Worm (Caenorhabditis elegans) whole organism, L4 larva: ENCODE measurements around the gene C08E8.6.

Experiments used
- D1046.2 ChIP-seq: fragments of 200-800 bp; sonication (Bioruptor generic); IDR thresholded peaks from 2 replicates; pipeline ENCODE4 v1.3.6; 2022; ENCODE audit warnings: missing genetic modification characterization, missing compliant biosample characterization
- Y105C5A.15 ChIP-seq: fragments of 200-800 bp; sonication (Bioruptor generic); IDR thresholded peaks from 2 replicates; pipeline ENCODE4 v1.3.6; 2022; ENCODE audit warnings: missing genetic modification characterization, missing compliant biosample characterization
- ces-1 ChIP-seq: fragments of 150-350 bp; sonication (generic microtip); optimal IDR thresholded peaks from 4 replicates; lab custom pipeline; 2014; ENCODE audit warnings: missing biosample characterization, missing genetic modification reagents, missing genetic modification characterization
- daf-16 ChIP-seq, 3 experiments: sonication (generic microtip); optimal IDR thresholded peaks; 2 replicates each; lab custom pipeline; 2016 to 2017; ENCODE audit warnings: missing genetic modification characterization in 3 of 3, missing genetic modification reagents in 3 of 3, mild to moderate bottlenecking in 2 of 3, missing compliant biosample characterization in 2 of 3, missing biosample characterization in 1 of 3, moderate library complexity in 1 of 3
- daf-8 ChIP-seq: fragments of 200-800 bp; sonication (Bioruptor generic); IDR thresholded peaks from 2 replicates; pipeline ENCODE4 v1.3.6; 2022; ENCODE audit warnings: missing genetic modification characterization, missing compliant biosample characterization
- mxl-2 ChIP-seq: fragments of 200-800 bp; sonication (Bioruptor generic); conservative IDR thresholded peaks from 2 replicates; pipeline ENCODE4 v1.3.6; 2022; ENCODE audit warnings: missing genetic modification reagents, missing genetic modification characterization, missing compliant biosample characterization
- nhr-10 ChIP-seq: fragments of 150-350 bp; optimal IDR thresholded peaks from 2 replicates; lab custom pipeline; 2014; ENCODE audit warnings: missing biosample characterization, missing genetic modification characterization
- nhr-111 ChIP-seq: fragments of 200-800 bp; sonication (Bioruptor generic); optimal IDR thresholded peaks from 2 replicates; lab custom pipeline; 2018; ENCODE audit warnings: mild to moderate bottlenecking, missing genetic modification characterization, missing compliant biosample characterization
- nhr-41 ChIP-seq: fragments of 200-800 bp; sonication (Bioruptor generic); IDR thresholded peaks from 2 replicates; pipeline ENCODE4 v1.3.6; 2022; ENCODE audit warnings: missing genetic modification reagents, missing genetic modification characterization, missing compliant biosample characterization
- unc-62 ChIP-seq, 3 experiments: fragments of 150-350 bp in 1 of 3; sonication (generic microtip); optimal IDR thresholded peaks in 2 of 3; peaks in 1 of 3; 1 replicate in 1 of 3; 2 replicates in 2 of 3; lab custom pipeline; 2014 to 2017; ENCODE audit warnings: missing biosample characterization in 3 of 3, missing genetic modification characterization in 3 of 3, missing genetic modification reagents in 3 of 3, missing genotype in 1 of 3
- zag-1 ChIP-seq: fragments of 150-350 bp; optimal IDR thresholded peaks from 2 replicates; lab custom pipeline; 2014; ENCODE audit warnings: missing biosample characterization, missing genetic modification characterization

DNA sequence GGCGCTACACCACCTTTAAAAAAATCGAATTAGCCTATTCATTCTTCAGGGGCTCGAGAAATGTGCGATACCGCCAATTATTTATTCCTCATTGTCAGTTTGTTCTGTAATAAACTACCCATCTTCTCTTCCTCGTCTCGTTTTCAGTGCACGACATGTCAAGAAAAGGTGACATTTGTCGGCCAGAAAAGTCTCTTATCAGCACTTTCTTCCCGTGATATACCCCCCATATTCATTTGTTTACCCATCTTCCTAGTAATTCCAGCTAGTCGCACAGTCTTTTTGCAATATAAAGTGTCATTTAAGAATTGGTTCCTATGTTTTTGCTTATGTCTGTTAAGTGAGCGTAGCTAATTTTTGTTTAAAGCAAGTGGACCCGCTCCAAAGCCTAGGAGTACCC lies 43.7 kb downstream of the C08E8.6 start:
- TF ChIP-seq mxl-2, result no peak
- no peak for TF ChIP-seq D1046.2 (GFP tag; lab: Robert Waterston, UW)
- no peak for TF ChIP-seq daf-16 (GFP tag; optimal IDR thresholded peaks at IDR 0.05; lab: Kevin White, UChicago)
- TF ChIP-seq daf-16 (tag; optimal IDR thresholded peaks at IDR 0.05; lab: Kevin White, UChicago), result no peak
- no peak for TF ChIP-seq nhr-41 (GFP tag; lab: Robert Waterston, UW)
- no peak for TF ChIP-seq ces-1 (GFP tag; lab: Kevin White, UChicago)
- TF ChIP-seq unc-62 (GFP tag; optimal IDR thresholded peaks at IDR 0.05 in 1 of 2; lab: Kevin White, UChicago), result no peak
- no peak for TF ChIP-seq unc-62 (tag; optimal IDR thresholded peaks at IDR 0.05; lab: Kevin White, UChicago)
- TF ChIP-seq daf-8 (GFP tag; lab: Robert Waterston, UW), result no peak
- no peak for TF ChIP-seq nhr-10
- no peak for TF ChIP-seq Y105C5A.15 (GFP tag; lab: Robert Waterston, UW)
- TF ChIP-seq zag-1 (tag; lab: Kevin White, UChicago), result no peak
- no peak for TF ChIP-seq nhr-111 (GFP tag; lab: Kevin White, UChicago)
